Worm (Caenorhabditis elegans) whole organism, L3 larva: ENCODE measurements around the gene irld-50.

Experiments used
- R02D3.7 ChIP-seq: fragments of 150-350 bp; optimal IDR thresholded peaks from 2 replicates; lab custom pipeline; 2014; ENCODE audit warnings: missing biosample characterization, missing genetic modification characterization
- ZK546.5 ChIP-seq: sonication (generic microtip); optimal IDR thresholded peaks from 2 replicates; lab custom pipeline; 2017; ENCODE audit warnings: missing biosample characterization, missing genetic modification characterization
- ama-1 ChIP-seq: fragments of 150-350 bp; optimal IDR thresholded peaks from 2 replicates; lab custom pipeline; 2018
- ceh-16 ChIP-seq: sonication (generic microtip); optimal IDR thresholded peaks from 2 replicates; lab custom pipeline; 2017; ENCODE audit warnings: missing biosample characterization, missing genetic modification characterization
- ceh-28 ChIP-seq: fragments of 150-350 bp; optimal IDR thresholded peaks from 2 replicates; lab custom pipeline; 2014; ENCODE audit warnings: missing biosample characterization, missing genetic modification reagents, missing genetic modification characterization
- daf-12 ChIP-seq: fragments of 150-350 bp; optimal IDR thresholded peaks from 2 replicates; lab custom pipeline; 2014; ENCODE audit warnings: missing biosample characterization, missing genetic modification reagents, missing genetic modification characterization
- egl-27 ChIP-seq: sonication (generic microtip); optimal IDR thresholded peaks from 4 replicates; lab custom pipeline; 2017; ENCODE audit warnings: missing biosample characterization, missing genetic modification reagents, missing genetic modification characterization
- egl-5 ChIP-seq: fragments of 150-350 bp; optimal IDR thresholded peaks from 2 replicates; lab custom pipeline; 2017; ENCODE audit warnings: missing biosample characterization, missing genetic modification reagents, missing genetic modification characterization, inconsistent platforms
- elt-1 ChIP-seq: fragments of 150-350 bp; optimal IDR thresholded peaks from 2 replicates; lab custom pipeline; 2014; ENCODE audit warnings: missing biosample characterization, missing genetic modification characterization
- elt-2 ChIP-seq: sonication (generic microtip); optimal IDR thresholded peaks from 2 replicates; lab custom pipeline; 2016; ENCODE audit warnings: missing genetic modification reagents, mild to moderate bottlenecking, missing genetic modification characterization, missing compliant biosample characterization
- elt-3 ChIP-seq, 3 experiments: fragments of 150-350 bp in 1 of 3; sonication (generic microtip) in 2 of 3; optimal IDR thresholded peaks; 2 replicates in 2 of 3; 4 replicates in 1 of 3; lab custom pipeline; 2014 to 2017; ENCODE audit warnings: missing biosample characterization in 3 of 3, missing genetic modification characterization in 3 of 3
- eor-1 ChIP-seq, 2 experiments: fragments of 150-350 bp; optimal IDR thresholded peaks; 2 replicates each; lab custom pipeline; 2014 to 2018; ENCODE audit warnings: missing biosample characterization in 2 of 2, missing genetic modification characterization in 2 of 2
- hmg-11 ChIP-seq: sonication (generic microtip); optimal IDR thresholded peaks from 2 replicates; lab custom pipeline; 2016; ENCODE audit warnings: missing genetic modification characterization, missing compliant biosample characterization
- lin-15B ChIP-seq: fragments of 150-350 bp; optimal IDR thresholded peaks from 2 replicates; lab custom pipeline; 2014; ENCODE audit warnings: missing biosample characterization, missing genetic modification characterization
- lin-39 ChIP-seq: fragments of 150-350 bp; optimal IDR thresholded peaks from 2 replicates; lab custom pipeline; 2018; ENCODE audit warnings: missing biosample characterization, missing genetic modification reagents, missing genetic modification characterization
- lsy-12 ChIP-seq: sonication (generic microtip); optimal IDR thresholded peaks from 2 replicates; lab custom pipeline; 2016; ENCODE audit warnings: mild to moderate bottlenecking, missing genetic modification characterization, missing compliant biosample characterization
- mml-1 ChIP-seq: fragments of 150-350 bp; sonication (generic microtip); optimal IDR thresholded peaks from 3 replicates; lab custom pipeline; 2014; ENCODE audit warnings: missing biosample characterization, missing genetic modification characterization
- nfya-1 ChIP-seq: sonication (generic microtip); optimal IDR thresholded peaks from 2 replicates; lab custom pipeline; 2017; ENCODE audit warnings: missing genetic modification characterization, mild to moderate bottlenecking, missing compliant biosample characterization, antibody characterized with exemption, moderate library complexity; ENCODE audit not compliant: insufficient read depth
- nhr-11 ChIP-seq: fragments of 150-350 bp; optimal IDR thresholded peaks from 2 replicates; lab custom pipeline; 2014; ENCODE audit warnings: missing biosample characterization, missing genetic modification characterization
- nhr-12 ChIP-seq: fragments of 150-350 bp; optimal IDR thresholded peaks from 2 replicates; lab custom pipeline; 2014; ENCODE audit warnings: missing biosample characterization, missing genetic modification characterization
- nhr-237 ChIP-seq: fragments of 150-350 bp; optimal IDR thresholded peaks from 2 replicates; lab custom pipeline; 2014; ENCODE audit warnings: missing biosample characterization, missing genetic modification characterization
- nhr-25 ChIP-seq: sonication (generic microtip); optimal IDR thresholded peaks from 2 replicates; lab custom pipeline; 2017; ENCODE audit warnings: missing biosample characterization, missing genetic modification characterization
- nhr-28 ChIP-seq: fragments of 150-350 bp; optimal IDR thresholded peaks from 2 replicates; lab custom pipeline; 2014; ENCODE audit warnings: missing biosample characterization, missing genetic modification characterization
- nhr-67 ChIP-seq: fragments of 150-350 bp; optimal IDR thresholded peaks from 2 replicates; lab custom pipeline; 2014; ENCODE audit warnings: missing biosample characterization, missing genetic modification characterization
- nhr-76 ChIP-seq: fragments of 150-350 bp; sonication (generic microtip); optimal IDR thresholded peaks from 5 replicates; lab custom pipeline; 2014; ENCODE audit warnings: missing biosample characterization, missing genetic modification characterization
- nhr-77 ChIP-seq: fragments of 150-350 bp; optimal IDR thresholded peaks from 2 replicates; lab custom pipeline; 2014; ENCODE audit warnings: missing biosample characterization, missing genetic modification characterization
- pqm-1 ChIP-seq: fragments of 150-350 bp; optimal IDR thresholded peaks from 2 replicates; lab custom pipeline; 2017; ENCODE audit warnings: missing biosample characterization, missing genetic modification characterization, inconsistent platforms
- skn-1 ChIP-seq: fragments of 150-350 bp; optimal IDR thresholded peaks from 2 replicates; lab custom pipeline; 2014; ENCODE audit warnings: missing biosample characterization, missing genetic modification characterization
- snpc-4 ChIP-seq: fragments of 150-350 bp; optimal IDR thresholded peaks from 2 replicates; lab custom pipeline; 2014; ENCODE audit warnings: missing biosample characterization, missing genetic modification characterization
- tbx-2 ChIP-seq: sonication (generic microtip); optimal IDR thresholded peaks from 2 replicates; lab custom pipeline; 2016; ENCODE audit warnings: mild to moderate bottlenecking, missing genetic modification characterization, missing compliant biosample characterization
- unc-39 ChIP-seq: sonication (generic microtip); optimal IDR thresholded peaks from 4 replicates; lab custom pipeline; 2017; ENCODE audit warnings: missing biosample characterization, missing genetic modification characterization
- unc-62 ChIP-seq: fragments of 150-350 bp; sonication (generic microtip); optimal IDR thresholded peaks from 4 replicates; lab custom pipeline; 2014; ENCODE audit warnings: missing biosample characterization, missing genetic modification reagents, missing genetic modification characterization
- ztf-11 ChIP-seq: fragments of 150-350 bp; optimal IDR thresholded peaks from 2 replicates; lab custom pipeline; 2014; ENCODE audit warnings: missing biosample characterization, missing genetic modification characterization

irld-50 gene

DNA sequence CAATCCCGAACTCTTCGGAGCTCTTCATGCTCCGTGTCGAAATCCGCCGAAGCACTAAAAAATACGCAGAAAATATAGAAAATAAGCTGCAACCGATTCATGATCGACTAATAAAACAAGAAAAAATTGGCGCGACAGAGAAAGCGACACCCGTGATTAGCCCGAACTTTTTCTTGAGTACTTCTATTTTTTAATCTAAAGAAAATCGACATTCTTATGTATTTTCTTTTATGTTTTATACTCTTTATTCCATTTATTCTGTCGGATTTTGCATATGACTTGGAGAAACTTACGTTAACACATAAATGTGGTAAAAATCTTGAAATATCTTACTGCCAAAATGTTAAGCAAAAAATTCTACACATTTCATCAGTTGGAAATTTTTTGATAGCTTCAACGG, at the start of gene irld-50, which contains the start of gene irld-49:
Gene irld-50 (minus strand): TSS at position 101 of the 400 bp plus-strand sequence.
Gene irld-49 (plus strand): TSS at position 211 of the 400 bp plus-strand sequence.
- TF ChIP-seq nhr-25, result no peak
- no peak for TF ChIP-seq nhr-237 (tag; lab: Kevin White, UChicago)
- TF ChIP-seq ceh-16 (tag; lab: Kevin White, UChicago), result no peak
- no peak for TF ChIP-seq egl-5 (tag; lab: Kevin White, UChicago)
- TF ChIP-seq ZK546.5 (tag; lab: Kevin White, UChicago), result no peak
- TF ChIP-seq ztf-11 (tag; lab: Kevin White, UChicago), result no peak
- no peak for TF ChIP-seq daf-12
- TF ChIP-seq nhr-67 (tag; lab: Kevin White, UChicago), result no peak
- TF ChIP-seq egl-27 (tag; lab: Kevin White, UChicago), result no peak
- no peak for TF ChIP-seq ama-1 (lab: Kevin White, UChicago)
- no peak for TF ChIP-seq eor-1 (tag; optimal IDR thresholded peaks at IDR 0.05; lab: Kevin White, UChicago)
- no peak for TF ChIP-seq nhr-77 (tag; lab: Kevin White, UChicago)
- TF ChIP-seq nhr-28 (tag; lab: Kevin White, UChicago), result no peak
- TF ChIP-seq tbx-2 (tag; lab: Kevin White, UChicago), result no peak

- TF ChIP-seq nfya-1 (tag; lab: Kevin White, UChicago), result no peak
- TF ChIP-seq skn-1 (tag; lab: Kevin White, UChicago), result no peak
- no peak for TF ChIP-seq lsy-12 (tag; lab: Kevin White, UChicago)
- no peak for TF ChIP-seq egl-5 (tag; lab: Kevin White, UChicago)
- TF ChIP-seq mml-1 (tag; lab: Kevin White, UChicago), result no peak
- TF ChIP-seq nhr-67 (tag; lab: Kevin White, UChicago), result no peak
- TF ChIP-seq nhr-12, result no peak
- no peak for TF ChIP-seq nhr-76 (tag; lab: Kevin White, UChicago)
- TF ChIP-seq nhr-11, result no peak
- TF ChIP-seq elt-1 (tag; lab: Kevin White, UChicago), result no peak
- TF ChIP-seq nhr-237 (tag; lab: Kevin White, UChicago), result no peak
- TF ChIP-seq unc-39 (tag; lab: Kevin White, UChicago), result no peak
- no peak for TF ChIP-seq snpc-4 (tag; lab: Kevin White, UChicago)
These were observed 48.4 kb upstream of the irld-50 start for ce11 chrII:2992300-2992699.

DNA sequence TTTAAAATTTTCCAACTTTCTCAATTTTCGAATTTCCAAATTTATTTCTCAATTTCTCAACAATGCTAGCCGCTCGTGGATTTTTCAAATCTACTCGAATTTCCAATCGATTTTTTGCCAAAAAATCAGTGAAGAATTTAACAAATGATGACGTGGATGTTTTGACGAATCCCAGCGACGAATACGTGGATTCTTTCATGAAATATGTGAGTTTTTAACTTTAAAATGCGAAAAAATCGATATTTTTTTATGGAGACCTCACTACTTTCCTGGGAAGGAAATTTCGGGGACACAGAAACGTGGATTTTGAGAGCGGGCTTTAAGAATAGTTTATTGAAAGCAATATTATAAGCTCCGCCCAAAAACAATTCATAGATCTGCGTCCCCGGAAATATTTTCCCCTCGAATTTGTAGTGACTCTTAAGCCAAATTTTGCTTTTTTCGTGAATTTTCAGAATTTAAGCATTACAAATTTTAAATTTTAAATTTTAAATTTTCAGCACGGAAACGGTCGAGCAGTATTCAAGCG, 47.8 kb upstream of the irld-50 start, which contains the start of gene K08A2.2:
Gene K08A2.2 (plus strand): TSS at position 51 of the 529 bp plus-strand sequence.
- no peak for TF ChIP-seq pqm-1
- TF ChIP-seq lin-15B (tag; lab: Kevin White, UChicago), result no peak
- TF ChIP-seq tbx-2 (tag; lab: Kevin White, UChicago), result no peak
- TF ChIP-seq nfya-1 (tag; lab: Kevin White, UChicago), result no peak
- no peak for TF ChIP-seq nhr-237 (tag; lab: Kevin White, UChicago)
- TF ChIP-seq eor-1 (tag; optimal IDR thresholded peaks at IDR 0.05; lab: Kevin White, UChicago), result no peak
- TF ChIP-seq elt-2 (tag; lab: Kevin White, UChicago), result no peak
- no peak for TF ChIP-seq lin-39 (tag; lab: Kevin White, UChicago)
- no peak for TF ChIP-seq ceh-16 (tag; lab: Kevin White, UChicago)
- TF ChIP-seq ztf-11 (tag; lab: Kevin White, UChicago), result no peak
- TF ChIP-seq snpc-4 (tag; lab: Kevin White, UChicago), result no peak
- TF ChIP-seq ama-1 (lab: Kevin White, UChicago), result no peak
- no peak for TF ChIP-seq elt-3 (tag; optimal IDR thresholded peaks at IDR 0.05; lab: Kevin White, UChicago)
- TF ChIP-seq skn-1 (tag; lab: Kevin White, UChicago), result no peak
- TF ChIP-seq unc-39 (tag; lab: Kevin White, UChicago), result no peak
- no peak for TF ChIP-seq R02D3.7 (tag; lab: Kevin White, UChicago)
- no peak for TF ChIP-seq nhr-76 (tag; lab: Kevin White, UChicago)
- TF ChIP-seq, all 47 proteins: peak for 0

ce11 chrII:2990089-2990488, 46.2 kb upstream of the irld-50 start:
- no peak for TF ChIP-seq mml-1 (tag; lab: Kevin White, UChicago)
- TF ChIP-seq eor-1 (tag; optimal IDR thresholded peaks at IDR 0.05; lab: Kevin White, UChicago), result no peak
- TF ChIP-seq ceh-28 (tag; lab: Kevin White, UChicago), result no peak
- no peak for TF ChIP-seq elt-1 (tag; lab: Kevin White, UChicago)
- no peak for TF ChIP-seq unc-62 (GFP tag; lab: Kevin White, UChicago)
- no peak for TF ChIP-seq hmg-11 (tag; lab: Kevin White, UChicago)
- TF ChIP-seq nhr-12, result no peak
- TF ChIP-seq, all 47 proteins: peak for 0
